Fruit fly (Drosophila melanogaster) whole organism, embryonic: Measurements from ENCODE around the gene Gclc.

Source experiments
- Abd-B ChIP-seq: fragments of 200-800 bp; sonication (Bioruptor generic); optimal IDR thresholded peaks from 2 replicates; lab custom pipeline; 2018; ENCODE audit warnings: missing biosample characterization, mild to moderate bottlenecking, missing genetic modification characterization, moderate library complexity
- Atf6 ChIP-seq: fragments of 200-800 bp; sonication (Bioruptor generic); IDR thresholded peaks from 2 replicates; pipeline ENCODE4 v1.3.6; 2022; ENCODE audit warnings: missing biosample characterization, missing genetic modification characterization
- CG12299 ChIP-seq: fragments of 200-800 bp; sonication (Bioruptor generic); optimal IDR thresholded peaks from 2 replicates; lab custom pipeline; 2018; ENCODE audit warnings: missing biosample characterization, mild to moderate bottlenecking, missing genetic modification characterization
- CG12769 ChIP-seq: fragments of 200-800 bp; sonication (Bioruptor generic); optimal IDR thresholded peaks from 2 replicates; lab custom pipeline; 2019; ENCODE audit warnings: missing biosample characterization, mild to moderate bottlenecking, missing genetic modification characterization, moderate library complexity
- CG15514 ChIP-seq: fragments of 200-800 bp; sonication (Bioruptor generic); optimal IDR thresholded peaks from 3 replicates; lab custom pipeline; 2017; ENCODE audit warnings: missing biosample characterization, missing genetic modification characterization, mild to moderate bottlenecking, moderate library complexity, missing genetic modification reagents
- CG16779 ChIP-seq: fragments of 200-800 bp; sonication (Bioruptor generic); IDR thresholded peaks from 2 replicates; pipeline ENCODE4 v1.3.6; 2022; ENCODE audit warnings: missing biosample characterization, missing genetic modification characterization
- CG16863 ChIP-seq: fragments of 200-800 bp; sonication (Bioruptor generic); optimal IDR thresholded peaks from 3 replicates; lab custom pipeline; 2016; ENCODE audit warnings: missing biosample characterization, missing genetic modification characterization
- CG17359 ChIP-seq: fragments of 200-800 bp; sonication (Bioruptor generic); optimal IDR thresholded peaks from 3 replicates; lab custom pipeline; 2018; ENCODE audit warnings: missing biosample characterization, mild to moderate bottlenecking, missing genetic modification characterization, moderate library complexity
- CG18262 ChIP-seq: fragments of 200-800 bp; optimal IDR thresholded peaks from 3 replicates; lab custom pipeline; 2019; ENCODE audit warnings: missing biosample characterization, mild to moderate bottlenecking, missing genetic modification characterization, moderate library complexity
- CG2678 ChIP-seq: fragments of 200-800 bp; sonication (Bioruptor generic); optimal IDR thresholded peaks from 3 replicates; lab custom pipeline; 2019; ENCODE audit warnings: missing biosample characterization, mild to moderate bottlenecking, missing genetic modification characterization, moderate library complexity
- CG2712 ChIP-seq: fragments of 200-800 bp; optimal IDR thresholded peaks from 3 replicates; lab custom pipeline; 2019; ENCODE audit warnings: missing biosample characterization, mild to moderate bottlenecking, missing genetic modification characterization, moderate library complexity
- CG30403 ChIP-seq: fragments of 200-800 bp; sonication (Bioruptor generic); optimal IDR thresholded peaks from 3 replicates; lab custom pipeline; 2016; ENCODE audit warnings: missing biosample characterization, missing genetic modification characterization
- CG33213 ChIP-seq: fragments of 200-800 bp; sonication (Bioruptor generic); optimal IDR thresholded peaks from 3 replicates; lab custom pipeline; 2016; ENCODE audit warnings: missing biosample characterization, missing genetic modification characterization
- CG4360 ChIP-seq: fragments of 200-800 bp; sonication (Bioruptor generic); IDR thresholded peaks from 2 replicates; pipeline ENCODE4 v1.3.6; 2022; ENCODE audit warnings: missing biosample characterization, missing genetic modification characterization
- CG4617 ChIP-seq: fragments of 200-800 bp; sonication (Bioruptor generic); optimal IDR thresholded peaks from 3 replicates; lab custom pipeline; 2016; ENCODE audit warnings: missing biosample characterization, missing genetic modification characterization, borderline replicate concordance
- CG4820 ChIP-seq: fragments of 200-800 bp; sonication (Bioruptor generic); optimal IDR thresholded peaks from 3 replicates; lab custom pipeline; 2016; ENCODE audit warnings: missing biosample characterization, missing genetic modification characterization
- CG6813 ChIP-seq: fragments of 200-800 bp; sonication (Bioruptor generic); optimal IDR thresholded peaks from 2 replicates; lab custom pipeline; 2017; ENCODE audit warnings: missing biosample characterization, missing genetic modification characterization, mild to moderate bottlenecking, moderate library complexity, missing genetic modification reagents
- CG7372 ChIP-seq: fragments of 200-800 bp; sonication (Bioruptor generic); IDR thresholded peaks from 2 replicates; pipeline ENCODE4 v1.3.6; 2022; ENCODE audit warnings: missing biosample characterization, missing genetic modification characterization
- CG7839 ChIP-seq: fragments of 200-800 bp; sonication (Bioruptor generic); optimal IDR thresholded peaks from 3 replicates; lab custom pipeline; 2018; ENCODE audit warnings: missing biosample characterization, mild to moderate bottlenecking, missing genetic modification characterization, moderate library complexity
- CG7963 ChIP-seq: fragments of 200-800 bp; sonication (Bioruptor generic); IDR thresholded peaks from 3 replicates; pipeline ENCODE4 v1.3.6; 2022; ENCODE audit warnings: missing biosample characterization, missing genetic modification characterization; ENCODE audit not compliant: partially characterized antibody
- HLH54F ChIP-seq: fragments of 200-800 bp; sonication (Bioruptor generic); optimal IDR thresholded peaks from 3 replicates; lab custom pipeline; 2016; ENCODE audit warnings: missing biosample characterization, missing genetic modification characterization
- Hr78 ChIP-seq, 2 experiments: fragments of 200-800 bp in 1 of 2; fragments of >200 bp in 1 of 2; sonication (Bioruptor generic) in 1 of 2; optimal IDR thresholded peaks; 2 replicates each; lab custom pipeline; 2017 to 2019; ENCODE audit warnings: missing biosample characterization in 2 of 2, missing genetic modification characterization in 2 of 2, mild to moderate bottlenecking in 1 of 2, moderate library complexity in 1 of 2
- MESR4 ChIP-seq: fragments of 200-800 bp; sonication (Bioruptor generic); optimal IDR thresholded peaks from 2 replicates; lab custom pipeline; 2018; ENCODE audit warnings: missing biosample characterization, mild to moderate bottlenecking, missing genetic modification characterization, moderate library complexity
- NFAT ChIP-seq: fragments of 200-800 bp; sonication (Bioruptor generic); IDR thresholded peaks from 2 replicates; pipeline ENCODE4 v1.3.6; 2022; ENCODE audit warnings: missing biosample characterization, missing genetic modification characterization
- NK7.1 ChIP-seq: fragments of 200-800 bp; sonication (Bioruptor generic); optimal IDR thresholded peaks from 3 replicates; lab custom pipeline; 2016; ENCODE audit warnings: missing biosample characterization, missing genetic modification characterization
- Opbp ChIP-seq: fragments of 200-800 bp; sonication (Bioruptor generic); IDR thresholded peaks from 3 replicates; pipeline ENCODE4 v1.3.6; 2022; ENCODE audit warnings: missing biosample characterization, missing genetic modification characterization; ENCODE audit not compliant: partially characterized antibody
- Ssrp ChIP-seq: fragments of 200-800 bp; sonication (Bioruptor generic); optimal IDR thresholded peaks from 2 replicates; lab custom pipeline; 2018; ENCODE audit warnings: missing biosample characterization, mild to moderate bottlenecking, missing genetic modification characterization, moderate library complexity
- bsh ChIP-seq, 2 experiments: fragments of 200-800 bp; sonication (Bioruptor generic); optimal IDR thresholded peaks; 2 replicates each; lab custom pipeline; 2017 to 2018; ENCODE audit warnings: mild to moderate bottlenecking in 2 of 2, missing biosample characterization in 2 of 2, missing genetic modification characterization in 2 of 2, moderate library complexity in 1 of 2
- caup ChIP-seq: fragments of 200-800 bp; sonication (Bioruptor generic); optimal IDR thresholded peaks from 3 replicates; lab custom pipeline; 2017; ENCODE audit warnings: missing biosample characterization, mild to moderate bottlenecking, missing genetic modification characterization, moderate library complexity; ENCODE audit not compliant: severe bottlenecking
- dmrt99B ChIP-seq: fragments of 200-800 bp; sonication (Bioruptor generic); optimal IDR thresholded peaks from 2 replicates; lab custom pipeline; 2018; ENCODE audit warnings: missing biosample characterization, mild to moderate bottlenecking, missing genetic modification characterization, moderate library complexity
- dysf ChIP-seq: fragments of 200-800 bp; sonication (Bioruptor generic); IDR thresholded peaks from 3 replicates; pipeline ENCODE4 v1.3.6; 2022; ENCODE audit warnings: missing biosample characterization, missing genetic modification characterization
- gcm ChIP-seq: fragments of 200-800 bp; sonication (Bioruptor generic); optimal IDR thresholded peaks from 2 replicates; lab custom pipeline; 2019; ENCODE audit warnings: missing biosample characterization, mild to moderate bottlenecking, missing genetic modification characterization, moderate library complexity
- gsb-n ChIP-seq: fragments of 200-800 bp; sonication (Bioruptor generic); optimal IDR thresholded peaks from 3 replicates; lab custom pipeline; 2018; ENCODE audit warnings: missing biosample characterization, mild to moderate bottlenecking, missing genetic modification characterization
- ind ChIP-seq: fragments of 200-800 bp; sonication (Bioruptor generic); optimal IDR thresholded peaks from 3 replicates; lab custom pipeline; 2016; ENCODE audit warnings: missing biosample characterization, missing genetic modification characterization
- lab ChIP-seq: fragments of 200-800 bp; sonication (Bioruptor generic); optimal IDR thresholded peaks from 3 replicates; lab custom pipeline; 2017; ENCODE audit warnings: missing biosample characterization, missing genetic modification characterization, mild to moderate bottlenecking, moderate library complexity, missing genetic modification reagents
- nerfin-1 ChIP-seq: fragments of 200-800 bp; sonication (Bioruptor generic); optimal IDR thresholded peaks from 3 replicates; lab custom pipeline; 2019; ENCODE audit warnings: missing biosample characterization, mild to moderate bottlenecking, missing genetic modification characterization, moderate library complexity
- pho ChIP-seq: fragments of 200-800 bp; sonication (Bioruptor generic); optimal IDR thresholded peaks from 2 replicates; lab custom pipeline; 2016; ENCODE audit warnings: missing biosample characterization, missing genetic modification characterization
- phol ChIP-seq: fragments of 200-800 bp; sonication (Bioruptor generic); optimal IDR thresholded peaks from 3 replicates; lab custom pipeline; 2018; ENCODE audit warnings: missing biosample characterization, mild to moderate bottlenecking, missing genetic modification characterization, moderate library complexity
- prd ChIP-seq, 3 experiments: fragments of >200 bp in 2 of 3; fragments of 200-800 bp in 1 of 3; sonication (Bioruptor generic) in 1 of 3; optimal IDR thresholded peaks in 2 of 3; IDR thresholded peaks in 1 of 3; 2 replicates in 2 of 3; 3 replicates in 1 of 3; pipeline versions ENCODE4 v1.3.6 to Lab custom; 2017 to 2022; ENCODE audit warnings: missing biosample characterization in 1 of 3, missing genetic modification characterization in 1 of 3
- pros ChIP-seq: fragments of 200-800 bp; sonication (Bioruptor generic); optimal IDR thresholded peaks from 3 replicates; lab custom pipeline; 2019; ENCODE audit warnings: missing biosample characterization, mild to moderate bottlenecking, missing genetic modification characterization, moderate library complexity
- rib ChIP-seq: fragments of 200-800 bp; sonication (Bioruptor generic); IDR thresholded peaks from 2 replicates; pipeline ENCODE4 v1.3.6; 2022; ENCODE audit warnings: missing biosample characterization, missing genetic modification characterization
- row ChIP-seq: fragments of 200-800 bp; sonication (Bioruptor generic); IDR thresholded peaks from 3 replicates; pipeline ENCODE4 v1.3.6; 2022; ENCODE audit warnings: missing biosample characterization, missing genetic modification characterization
- run ChIP-seq: fragments of 200-800 bp; sonication (Bioruptor generic); optimal IDR thresholded peaks from 3 replicates; lab custom pipeline; 2018; ENCODE audit warnings: missing biosample characterization, mild to moderate bottlenecking, missing genetic modification characterization
- scrt ChIP-seq: fragments of 200-800 bp; sonication (Bioruptor generic); optimal IDR thresholded peaks from 2 replicates; lab custom pipeline; 2018; ENCODE audit warnings: missing biosample characterization, mild to moderate bottlenecking, missing genetic modification characterization, moderate library complexity
- sens ChIP-seq: fragments of 200-800 bp; sonication (Bioruptor generic); peaks from one replicate; lab custom pipeline; 2016; ENCODE audit warnings: missing biosample characterization, missing genetic modification characterization
- wek ChIP-seq: fragments of 200-800 bp; sonication (Bioruptor generic); optimal IDR thresholded peaks from 3 replicates; lab custom pipeline; 2018; ENCODE audit warnings: missing biosample characterization, mild to moderate bottlenecking, missing genetic modification characterization, moderate library complexity
- zfh2 ChIP-seq: fragments of 200-800 bp; sonication (Bioruptor generic); optimal IDR thresholded peaks from 2 replicates; lab custom pipeline; 2016; ENCODE audit warnings: missing biosample characterization, missing genetic modification characterization

The Gclc gene

dm6 chrX:8141353-8142066, 25.6 kb upstream of the Gclc start (continued):
- no peak for TF ChIP-seq CG18262 (tag; lab: Kevin White, UChicago)
- TF ChIP-seq run (tag; lab: Kevin White, UChicago) = no peak
- TF ChIP-seq prd (optimal IDR thresholded peaks at IDR 0.05; lab: Kevin White, UChicago) = no peak
- peak; percentile 44; the same call in 1 of the 3 replicates for TF ChIP-seq prd (GFP tag; IDR thresholded peaks at IDR 0.05; lab: Robert Waterston, UW)
- TF ChIP-seq CG12769 (tag; lab: Kevin White, UChicago) = peak; percentile 96
- peak; percentile 17 for TF ChIP-seq CG7839 (tag; lab: Kevin White, UChicago)
- TF ChIP-seq CG15514 (GFP tag; lab: Kevin White, UChicago) = peak; percentile 19
- TF ChIP-seq CG12299 (tag; lab: Kevin White, UChicago) = peak; percentile 30
- TF ChIP-seq CG4820 (GFP tag; lab: Kevin White, UChicago) = peak; percentile 15
- TF ChIP-seq zfh2 = peak; percentile 24
- TF ChIP-seq row (GFP tag; lab: Robert Waterston, UW) = 0 out of 3 replicates have a peak, but pooled peaks have one; percentile 24
- TF ChIP-seq dmrt99B (tag; lab: Kevin White, UChicago) = peak; percentile 24
- no peak for TF ChIP-seq NK7.1 (GFP tag; lab: Kevin White, UChicago)
- no peak for TF ChIP-seq gsb-n (tag; lab: Kevin White, UChicago)
- no peak for TF ChIP-seq Hr78 (GFP tag; optimal IDR thresholded peaks at IDR 0.05; lab: Kevin White, UChicago)
- peak; percentile 22 for TF ChIP-seq CG16863 (GFP tag; lab: Kevin White, UChicago)
- TF ChIP-seq HLH54F (GFP tag; lab: Kevin White, UChicago) = peak; percentile 23
- TF ChIP-seq MESR4 = peak; percentile 69
- peak; percentile 35; the same call in 1 of the 2 replicates for TF ChIP-seq NFAT (GFP tag; lab: Robert Waterston, UW)
- TF ChIP-seq CG4360 (GFP tag; lab: Robert Waterston, UW) = peak; percentile 53; the same call in 1 of the 2 replicates
- no peak for TF ChIP-seq CG16779 (GFP tag; lab: Robert Waterston, UW)
- TF ChIP-seq scrt (GFP tag; lab: Kevin White, UChicago) = peak; percentile 40
- peak; percentile 72 for TF ChIP-seq nerfin-1
- TF ChIP-seq wek (GFP tag; lab: Kevin White, UChicago) = no peak
- 0 out of 2 replicates have a peak, but pooled peaks have one; percentile 8 for TF ChIP-seq Atf6 (GFP tag; lab: Robert Waterston, UW)
- peak; percentile 6 for TF ChIP-seq CG6813 (GFP tag; lab: Kevin White, UChicago)
- peak; percentile 39 for TF ChIP-seq CG2678
- TF ChIP-seq caup (GFP tag; lab: Kevin White, UChicago) = peak; percentile 17
- peak in 1 of 2 experiments; percentile 4 for TF ChIP-seq bsh (GFP tag; optimal IDR thresholded peaks at IDR 0.05; lab: Kevin White, UChicago)
- peak; percentile 23 for TF ChIP-seq CG2712 (tag; lab: Kevin White, UChicago)
- TF ChIP-seq dysf (GFP tag; lab: Robert Waterston, UW) = peak; percentile 25; the same call in 1 of the 3 replicates
- no peak for TF ChIP-seq CG7963 (GFP tag; lab: Robert Waterston, UW)
- peak; percentile 66 for TF ChIP-seq pros (GFP tag; lab: Kevin White, UChicago)
- TF ChIP-seq CG4617 (GFP tag; lab: Kevin White, UChicago) = no peak
- no peak for TF ChIP-seq CG33213 (GFP tag; lab: Kevin White, UChicago)
- no peak for TF ChIP-seq rib (GFP tag; lab: Robert Waterston, UW)
- TF ChIP-seq CG17359 (tag; lab: Kevin White, UChicago) = no peak
- no peak for TF ChIP-seq CG7372 (GFP tag; lab: Robert Waterston, UW)
- 0 out of 3 replicates have a peak, but pooled peaks have one; percentile 39 for TF ChIP-seq Opbp (GFP tag; lab: Robert Waterston, UW)
- TF ChIP-seq Ssrp (tag; lab: Kevin White, UChicago) = no peak
- TF ChIP-seq sens = peak; percentile 92
- no peak for TF ChIP-seq Abd-B
- peak; percentile 8 for TF ChIP-seq pho (GFP tag; lab: Kevin White, UChicago)
- no peak for TF ChIP-seq gcm (GFP tag; lab: Kevin White, UChicago)
- TF ChIP-seq phol (tag; lab: Kevin White, UChicago) = no peak
- peak; percentile 10 for TF ChIP-seq ind
- peak; percentile 9 for TF ChIP-seq CG30403 (GFP tag; lab: Kevin White, UChicago)
- peak; percentile 60 for TF ChIP-seq lab
